Fruit fly (Drosophila melanogaster): ENCODE data around the gene CG9795.

DNA sequence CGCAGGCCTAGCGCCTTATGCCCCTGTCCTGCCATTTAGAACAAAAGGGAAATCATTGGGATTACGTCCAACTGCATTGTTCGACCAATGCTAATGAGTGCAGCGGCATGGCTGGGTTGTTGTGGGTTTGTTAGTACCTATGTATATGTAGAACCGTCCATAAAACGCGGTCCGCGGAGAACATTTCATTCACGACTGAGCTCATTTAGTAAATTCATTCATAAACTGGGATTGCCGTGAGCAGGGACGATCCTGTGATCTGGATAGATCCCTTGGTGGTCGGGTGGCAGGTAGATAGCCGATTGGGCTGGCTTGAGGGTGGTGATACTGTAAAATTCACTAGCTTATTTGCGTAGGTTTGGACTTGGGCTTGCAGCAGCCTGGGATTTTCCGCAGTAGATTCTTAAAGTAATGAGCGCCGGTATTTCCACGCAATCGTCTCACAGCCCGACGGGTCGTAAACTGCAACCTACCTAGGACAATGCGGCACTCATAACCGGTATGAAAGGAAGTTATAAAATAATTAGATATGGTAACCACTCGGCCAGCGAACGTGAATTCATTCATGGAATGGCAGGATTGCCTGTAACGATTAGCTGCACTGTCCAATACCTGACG is 28.8 kb downstream of the CG9795 start:
- TF ChIP-seq usp (GFP tag; optimal IDR thresholded peaks at IDR 0.05) = no peak
- TF ChIP-seq CrebA (GFP tag; optimal IDR thresholded peaks at IDR 0.05; ENCODE audit: borderline replicate concordance) = no peak
- no peak for TF ChIP-seq Jra (GFP tag; optimal IDR thresholded peaks at IDR 0.05)
- no peak for TF ChIP-seq sage (GFP tag; optimal IDR thresholded peaks at IDR 0.05)
- no peak for TF ChIP-seq Hr78 (GFP tag; optimal IDR thresholded peaks at IDR 0.05)
- TF ChIP-seq HLH106 (tag; optimal IDR thresholded peaks at IDR 0.05) = no peak
- no peak for TF ChIP-seq dl (GFP tag; optimal IDR thresholded peaks at IDR 0.05; ENCODE audit: insufficient read depth in 1 of 2, partially characterized antibody in 2 of 2)
- TF ChIP-seq Abd-B (GFP tag; optimal IDR thresholded peaks at IDR 0.05) = no peak
- no peak for TF ChIP-seq Hr83 (GFP tag; optimal IDR thresholded peaks at IDR 0.05; ENCODE audit: poor library complexity, severe bottlenecking)
- TF ChIP-seq h (GFP tag; optimal IDR thresholded peaks at IDR 0.05) = no peak
- no peak for TF ChIP-seq woc (GFP tag; optimal IDR thresholded peaks at IDR 0.05)
- TF ChIP-seq psq (GFP tag; optimal IDR thresholded peaks at IDR 0.05) = no peak
- TF ChIP-seq Vsx2 (GFP tag; optimal IDR thresholded peaks at IDR 0.05; ENCODE audit: partially characterized antibody) = no peak

All from whole organism, wandering third instar larva.